Worm (Caenorhabditis elegans): ENCODE data around the gene nlp-18.

DNA sequence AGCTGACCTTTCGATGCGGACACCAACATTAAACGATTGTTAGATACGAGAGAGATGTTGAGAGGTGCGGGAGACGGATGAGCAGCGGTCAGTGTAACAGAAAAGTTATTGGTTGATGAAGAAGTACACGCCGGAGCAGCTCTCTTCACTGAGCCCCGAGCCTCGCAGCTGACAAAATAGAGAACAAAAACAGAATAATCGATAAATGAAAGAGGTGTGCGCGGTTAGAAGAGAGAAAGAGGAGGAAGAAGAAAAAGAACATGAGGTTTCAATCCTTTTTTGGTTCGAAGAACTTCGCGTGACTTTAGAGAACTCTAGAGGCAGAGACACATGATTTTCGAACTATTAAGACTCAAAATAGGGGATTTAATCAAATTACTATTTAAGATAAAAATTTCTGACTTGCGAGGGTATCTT, 11.7 kb upstream of the nlp-18 start:
- TF ChIP-seq zag-1 (tag; optimal IDR thresholded peaks at IDR 0.05) (no peak), nhr-6 (tag; optimal IDR thresholded peaks at IDR 0.05) (no peak), skn-1 (tag; optimal IDR thresholded peaks at IDR 0.05) (no peak)

Measured in whole organism, L4 larva.